Worm (Caenorhabditis elegans) whole organism, L4 larva: Measurements from ENCODE around the gene clec-233.

ENCODE experiments used
- R02D3.7 ChIP-seq: fragments of 150-350 bp; sonication (generic microtip); optimal IDR thresholded peaks from 3 replicates; lab custom pipeline; 2014; ENCODE audit warnings: missing biosample characterization, missing genetic modification characterization
- T20F7.1 ChIP-seq: fragments of 200-800 bp; sonication (Bioruptor generic); optimal IDR thresholded peaks from 2 replicates; lab custom pipeline; 2018; ENCODE audit warnings: mild to moderate bottlenecking, missing genetic modification characterization, missing compliant biosample characterization
- Y48G9A.11 ChIP-seq: fragments of 200-800 bp; sonication (Bioruptor generic); IDR thresholded peaks from 2 replicates; pipeline ENCODE4 v1.3.6; 2022; ENCODE audit warnings: missing genetic modification reagents, missing genetic modification characterization, missing compliant biosample characterization
- Y5F2A.4 ChIP-seq: fragments of 200-800 bp; sonication (Bioruptor generic); optimal IDR thresholded peaks from 2 replicates; lab custom pipeline; 2018; ENCODE audit warnings: mild to moderate bottlenecking, missing genetic modification characterization, missing compliant biosample characterization
- Y75B8A.6 ChIP-seq: fragments of 200-800 bp; sonication (Bioruptor generic); IDR thresholded peaks from 2 replicates; pipeline ENCODE4 v1.3.6; 2022; ENCODE audit warnings: missing genetic modification reagents, missing genetic modification characterization, missing compliant biosample characterization
- ZK337.2 ChIP-seq: fragments of 200-800 bp; sonication (Bioruptor generic); IDR thresholded peaks from 2 replicates; pipeline ENCODE4 v1.3.6; 2022; ENCODE audit warnings: missing genetic modification reagents, missing genetic modification characterization, missing compliant biosample characterization
- ZK546.5 ChIP-seq, 2 experiments: sonication (generic microtip); optimal IDR thresholded peaks; 2 replicates each; lab custom pipeline; 2017; ENCODE audit warnings: missing biosample characterization in 2 of 2, missing genetic modification characterization in 2 of 2
- arid-1 ChIP-seq: fragments of 200-800 bp; sonication (Bioruptor generic); conservative IDR thresholded peaks from 2 replicates; pipeline ENCODE4 v1.3.6; 2022; ENCODE audit warnings: missing genetic modification reagents, missing genetic modification characterization, missing compliant biosample characterization
- ceh-28 ChIP-seq: fragments of 150-350 bp; optimal IDR thresholded peaks from 2 replicates; lab custom pipeline; 2014; ENCODE audit warnings: missing biosample characterization, missing genetic modification reagents, missing genetic modification characterization
- ceh-32 ChIP-seq: sonication (generic microtip); optimal IDR thresholded peaks from 2 replicates; lab custom pipeline; 2016; ENCODE audit warnings: mild to moderate bottlenecking, missing genetic modification characterization, missing compliant biosample characterization; ENCODE audit not compliant: poor library complexity
- ceh-44 ChIP-seq: fragments of 200-800 bp; sonication (Bioruptor generic); IDR thresholded peaks from 2 replicates; pipeline ENCODE4 v1.3.6; 2022; ENCODE audit warnings: missing genetic modification reagents, missing genetic modification characterization, missing compliant biosample characterization
- ces-1 ChIP-seq: fragments of 150-350 bp; sonication (generic microtip); optimal IDR thresholded peaks from 4 replicates; lab custom pipeline; 2014; ENCODE audit warnings: missing biosample characterization, missing genetic modification reagents, missing genetic modification characterization
- daf-16 ChIP-seq, 3 experiments: sonication (generic microtip); optimal IDR thresholded peaks; 2 replicates each; lab custom pipeline; 2016 to 2017; ENCODE audit warnings: missing genetic modification characterization in 3 of 3, missing genetic modification reagents in 3 of 3, mild to moderate bottlenecking in 2 of 3, missing compliant biosample characterization in 2 of 3, missing biosample characterization in 1 of 3, moderate library complexity in 1 of 3
- daf-19 ChIP-seq: fragments of 200-800 bp; sonication (Bioruptor generic); conservative IDR thresholded peaks from 2 replicates; pipeline ENCODE4 v1.3.6; 2022; ENCODE audit warnings: missing genetic modification characterization, missing compliant biosample characterization
- dmd-6 ChIP-seq: fragments of 200-800 bp; sonication (Bioruptor generic); IDR thresholded peaks from 2 replicates; pipeline ENCODE4 v1.3.6; 2022; ENCODE audit warnings: missing genetic modification reagents, missing genetic modification characterization, missing compliant biosample characterization
- duxl-1 ChIP-seq: sonication (generic microtip); optimal IDR thresholded peaks from 2 replicates; lab custom pipeline; 2016; ENCODE audit warnings: mild to moderate bottlenecking, missing genetic modification characterization, moderate library complexity, missing compliant biosample characterization; ENCODE audit not compliant: poor library complexity
- egl-27 ChIP-seq: sonication (generic microtip); optimal IDR thresholded peaks from 3 replicates; lab custom pipeline; 2017; ENCODE audit warnings: missing biosample characterization, missing genetic modification reagents, missing genetic modification characterization
- fkh-10 ChIP-seq: fragments of 150-350 bp; optimal IDR thresholded peaks from 2 replicates; lab custom pipeline; 2014; ENCODE audit warnings: missing biosample characterization, missing genetic modification reagents, missing genetic modification characterization
- fos-1 ChIP-seq: fragments of 150-350 bp; optimal IDR thresholded peaks from 2 replicates; lab custom pipeline; 2014; ENCODE audit warnings: missing biosample characterization, missing genetic modification characterization
- gei-8 ChIP-seq: fragments of 200-800 bp; sonication (Bioruptor generic); optimal IDR thresholded peaks from 2 replicates; lab custom pipeline; 2018; ENCODE audit warnings: mild to moderate bottlenecking, missing genetic modification characterization, missing compliant biosample characterization
- lin-13 ChIP-seq: fragments of 150-350 bp; optimal IDR thresholded peaks from 2 replicates; lab custom pipeline; 2014; ENCODE audit warnings: missing biosample characterization, missing genetic modification reagents, missing genetic modification characterization
- lin-38 ChIP-seq: fragments of 200-800 bp; sonication (Bioruptor generic); IDR thresholded peaks from 2 replicates; pipeline ENCODE4 v1.3.6; 2022; ENCODE audit warnings: missing genetic modification reagents, missing genetic modification characterization, missing compliant biosample characterization
- lin-39 ChIP-seq: fragments of 150-350 bp; optimal IDR thresholded peaks from 2 replicates; lab custom pipeline; 2014; ENCODE audit warnings: missing biosample characterization, missing genetic modification reagents, missing genetic modification characterization
- lir-3 ChIP-seq: sonication (generic microtip); optimal IDR thresholded peaks from 2 replicates; lab custom pipeline; 2016; ENCODE audit warnings: mild to moderate bottlenecking, missing genetic modification characterization, missing compliant biosample characterization
- madf-5 ChIP-seq, 2 experiments: fragments of 200-800 bp; sonication (Bioruptor generic); IDR thresholded peaks; 2 replicates each; pipeline ENCODE4 v1.3.6; 2022; ENCODE audit warnings: missing compliant biosample characterization in 2 of 2, missing genetic modification characterization in 2 of 2
- madf-9 ChIP-seq: fragments of 200-800 bp; sonication (Bioruptor generic); conservative IDR thresholded peaks from 2 replicates; pipeline ENCODE4 v1.3.6; 2022; ENCODE audit warnings: missing genetic modification reagents, missing genetic modification characterization, missing compliant biosample characterization
- mdt-29 ChIP-seq: fragments of 200-800 bp; sonication (Bioruptor generic); IDR thresholded peaks from 2 replicates; pipeline ENCODE4 v1.3.6; 2022; ENCODE audit warnings: missing genetic modification reagents, missing genetic modification characterization, missing compliant biosample characterization
- mxl-3 ChIP-seq: fragments of 200-800 bp; sonication (Bioruptor generic); optimal IDR thresholded peaks from 2 replicates; lab custom pipeline; 2018; ENCODE audit warnings: mild to moderate bottlenecking, missing genetic modification characterization, missing compliant biosample characterization
- nhr-10 ChIP-seq: fragments of 150-350 bp; optimal IDR thresholded peaks from 2 replicates; lab custom pipeline; 2014; ENCODE audit warnings: missing biosample characterization, missing genetic modification characterization
- nhr-102 ChIP-seq: sonication (generic microtip); optimal IDR thresholded peaks from 2 replicates; lab custom pipeline; 2016; ENCODE audit warnings: mild to moderate bottlenecking, missing genetic modification characterization, moderate library complexity, missing compliant biosample characterization
- nhr-111 ChIP-seq: fragments of 200-800 bp; sonication (Bioruptor generic); optimal IDR thresholded peaks from 2 replicates; lab custom pipeline; 2018; ENCODE audit warnings: mild to moderate bottlenecking, missing genetic modification characterization, missing compliant biosample characterization
- nhr-6 ChIP-seq: fragments of 150-350 bp; optimal IDR thresholded peaks from 2 replicates; lab custom pipeline; 2014; ENCODE audit warnings: missing biosample characterization, missing genetic modification characterization
- pha-4 ChIP-seq, 2 experiments: fragments of 150-350 bp in 1 of 2; fragments of 200-800 bp in 1 of 2; sonication (Bioruptor generic) in 1 of 2; IDR thresholded peaks in 1 of 2; optimal IDR thresholded peaks in 1 of 2; 2 replicates each; pipeline versions ENCODE4 v1.3.6 to Lab custom; 2014 to 2022; ENCODE audit warnings: missing genetic modification characterization in 2 of 2, missing genetic modification reagents in 2 of 2, missing biosample characterization in 1 of 2, missing compliant biosample characterization in 1 of 2
- spr-1 ChIP-seq: sonication (generic microtip); optimal IDR thresholded peaks from 2 replicates; lab custom pipeline; 2016; ENCODE audit warnings: mild to moderate bottlenecking, missing genetic modification characterization, missing compliant biosample characterization
- unc-62 ChIP-seq, 3 experiments: fragments of 150-350 bp in 1 of 3; sonication (generic microtip); optimal IDR thresholded peaks in 2 of 3; peaks in 1 of 3; 1 replicate in 1 of 3; 2 replicates in 2 of 3; lab custom pipeline; 2014 to 2017; ENCODE audit warnings: missing biosample characterization in 3 of 3, missing genetic modification characterization in 3 of 3, missing genetic modification reagents in 3 of 3, missing genotype in 1 of 3
- zfp-3 ChIP-seq: fragments of 200-800 bp; sonication (Bioruptor generic); conservative IDR thresholded peaks from 2 replicates; pipeline ENCODE4 v1.3.6; 2022; ENCODE audit warnings: missing genetic modification reagents, missing genetic modification characterization, missing compliant biosample characterization
- zip-2 ChIP-seq: fragments of 150-350 bp; optimal IDR thresholded peaks from 2 replicates; lab custom pipeline; 2014; ENCODE audit warnings: missing biosample characterization, missing genetic modification characterization

clec-233 gene

ce11 chrV:16225524-16226116 lies 8.1 kb upstream of the clec-233 start (continued):
- no peak for TF ChIP-seq ZK337.2 (GFP tag; lab: Robert Waterston, UW)
- TF ChIP-seq daf-16 (GFP tag; optimal IDR thresholded peaks at IDR 0.05; lab: Kevin White, UChicago) = peak in 1 of 2 experiments; percentile 31
- TF ChIP-seq daf-16 (tag; optimal IDR thresholded peaks at IDR 0.05; lab: Kevin White, UChicago) = no peak
- no peak for TF ChIP-seq ceh-32 (tag; lab: Kevin White, UChicago)
- TF ChIP-seq lir-3 (tag; lab: Kevin White, UChicago) = no peak
- 0 out of 2 replicates have a peak, but pooled peaks have one; percentile 25 for TF ChIP-seq mdt-29
- no peak for TF ChIP-seq zfp-3
- no peak for TF ChIP-seq unc-62 (GFP tag; optimal IDR thresholded peaks at IDR 0.05 in 1 of 2; lab: Kevin White, UChicago)
- TF ChIP-seq unc-62 (tag; optimal IDR thresholded peaks at IDR 0.05; lab: Kevin White, UChicago) = no peak
- no peak for TF ChIP-seq daf-19 (GFP tag; lab: Robert Waterston, UW)
- TF ChIP-seq pha-4 (GFP tag; IDR thresholded peaks at IDR 0.05; lab: Robert Waterston, UW) = 0 out of 2 replicates have a peak, but pooled peaks have one; percentile 10
- TF ChIP-seq pha-4 (tag; optimal IDR thresholded peaks at IDR 0.05; lab: Kevin White, UChicago) = no peak
- TF ChIP-seq fos-1 = no peak
- no peak for TF ChIP-seq fkh-10
- no peak for TF ChIP-seq nhr-6 (tag; lab: Kevin White, UChicago)
- no peak for TF ChIP-seq arid-1 (GFP tag; lab: Robert Waterston, UW)
- no peak for TF ChIP-seq madf-9 (GFP tag; lab: Robert Waterston, UW)
- no peak for TF ChIP-seq ces-1 (GFP tag; lab: Kevin White, UChicago)
- no peak for TF ChIP-seq nhr-111
- peak; percentile 85 for TF ChIP-seq ceh-44 (GFP tag; lab: Robert Waterston, UW)
- no peak for TF ChIP-seq Y5F2A.4
- no peak for TF ChIP-seq T20F7.1 (GFP tag; lab: Kevin White, UChicago)
- TF ChIP-seq Y48G9A.11 (GFP tag; lab: Robert Waterston, UW) = peak; percentile 47; the same call in 1 of the 2 replicates
- TF ChIP-seq Y75B8A.6 = 0 out of 2 replicates have a peak, but pooled peaks have one; percentile 17

- TF ChIP-seq mxl-3 (GFP tag; lab: Kevin White, UChicago) (no peak), dmd-6 (GFP tag; lab: Robert Waterston, UW) (no peak), duxl-1 (tag; lab: Kevin White, UChicago) (no peak), egl-27 (no peak), gei-8 (GFP tag; lab: Kevin White, UChicago) (no peak), nhr-102 (tag; lab: Kevin White, UChicago) (no peak), zip-2 (no peak), fos-1 (no peak), madf-5 (GFP tag; IDR thresholded peaks at IDR 0.05; lab: Robert Waterston, UW) (no peak), nhr-10 (tag; lab: Kevin White, UChicago) (no peak), unc-62 (GFP tag; optimal IDR thresholded peaks at IDR 0.05 in 1 of 2; lab: Kevin White, UChicago) (no peak), unc-62 (tag; optimal IDR thresholded peaks at IDR 0.05; lab: Kevin White, UChicago) (no peak), ceh-28 (tag; lab: Kevin White, UChicago) (no peak), ZK546.5 (tag; optimal IDR thresholded peaks at IDR 0.05; lab: Kevin White, UChicago) (no peak), spr-1 (tag; lab: Kevin White, UChicago) (no peak), T20F7.1 (GFP tag; lab: Kevin White, UChicago) (no peak), R02D3.7 (tag; lab: Kevin White, UChicago) (no peak), lin-39 (tag; lab: Kevin White, UChicago) (no peak), lin-38 (GFP tag; lab: Robert Waterston, UW) (no peak), lin-13 (GFP tag; lab: Kevin White, UChicago) (no peak)
Observed at ce11 chrV:16226581-16226980, 7.1 kb upstream of the clec-233 start, which contains the start of gene F11A5.13. Gene F11A5.13, minus strand, starts transcription at chrV:16226681.
